Worm (Caenorhabditis elegans) whole organism, L1 larva: Measurements from ENCODE around the gene twk-43.

Experiments
- F16B12.6 ChIP-seq: fragments of 150-350 bp; optimal IDR thresholded peaks from 2 replicates; lab custom pipeline; 2014; ENCODE audit warnings: missing biosample characterization, missing genetic modification characterization
- aly-2 ChIP-seq: fragments of 150-350 bp; optimal IDR thresholded peaks from 2 replicates; lab custom pipeline; 2014; ENCODE audit warnings: missing biosample characterization, missing genetic modification characterization
- irx-1 ChIP-seq: sonication (generic microtip); optimal IDR thresholded peaks from 2 replicates; lab custom pipeline; 2016; ENCODE audit warnings: missing genetic modification characterization, missing compliant biosample characterization
- rnt-1 ChIP-seq: sonication (generic microtip); optimal IDR thresholded peaks from 2 replicates; lab custom pipeline; 2016; ENCODE audit warnings: mild to moderate bottlenecking, missing genetic modification characterization, moderate library complexity, missing compliant biosample characterization
- snpc-4 ChIP-seq: fragments of 150-350 bp; optimal IDR thresholded peaks from 2 replicates; lab custom pipeline; 2014; ENCODE audit warnings: missing biosample characterization, missing genetic modification characterization
- ztf-11 ChIP-seq, 2 experiments: sonication (generic microtip); optimal IDR thresholded peaks; 2 replicates each; lab custom pipeline; 2016 to 2017; ENCODE audit warnings: missing genetic modification characterization in 2 of 2, missing biosample characterization in 1 of 2, missing compliant biosample characterization in 1 of 2

- TF ChIP-seq aly-2 (tag; lab: Kevin White, UChicago) (no peak), rnt-1 (tag; lab: Kevin White, UChicago) (no peak), irx-1 (no peak), ztf-11 (tag; optimal IDR thresholded peaks at IDR 0.05; lab: Kevin White, UChicago) (no peak), F16B12.6 (tag; lab: Kevin White, UChicago) (no peak), snpc-4 (tag; lab: Kevin White, UChicago) (no peak)
Observed at ce11 chrV:13330919-13331318, 15.2 kb upstream of the twk-43 start, which contains the start of gene nhr-129.
